Worm (Caenorhabditis elegans): Measurements from ENCODE around the gene Y46G5A.7.

Gene Y46G5A.7

ce11 chrII:12738284-12739201 lies 17.6 kb downstream of the Y46G5A.7 start, which contains the start of gene pisy-1:
Gene pisy-1, minus strand, starts transcription at chrII:12738334.
- TF ChIP-seq lin-39 (tag; optimal IDR thresholded peaks at IDR 0.05) (peak; percentile 49), unc-62 (GFP tag; optimal IDR thresholded peaks at IDR 0.05) (no peak), egl-5 (tag; optimal IDR thresholded peaks at IDR 0.05) (peak; percentile 46), nhr-77 (tag; optimal IDR thresholded peaks at IDR 0.05) (no peak), nhr-25 (tag; optimal IDR thresholded peaks at IDR 0.05) (peak; percentile 4), unc-39 (tag; optimal IDR thresholded peaks at IDR 0.05) (no peak), ceh-82 (tag; optimal IDR thresholded peaks at IDR 0.05) (no peak), elt-1 (tag; optimal IDR thresholded peaks at IDR 0.05) (no peak), elt-2 (tag; optimal IDR thresholded peaks at IDR 0.05) (peak; percentile 4), aly-2 (tag; optimal IDR thresholded peaks at IDR 0.05) (no peak), pha-4 (tag; optimal IDR thresholded peaks at IDR 0.05) (peak; percentile 76), ceh-16 (tag; optimal IDR thresholded peaks at IDR 0.05) (no peak), mdl-1 (tag; optimal IDR thresholded peaks at IDR 0.05) (no peak), lin-15B (tag; optimal IDR thresholded peaks at IDR 0.05) (peak; percentile 77), hmg-11 (tag; optimal IDR thresholded peaks at IDR 0.05) (peak; percentile 55), nhr-43 (tag; optimal IDR thresholded peaks at IDR 0.05; ENCODE audit: poor library complexity, severe bottlenecking) (no peak), snpc-4 (tag; optimal IDR thresholded peaks at IDR 0.05) (peak; percentile 48)

DNA sequence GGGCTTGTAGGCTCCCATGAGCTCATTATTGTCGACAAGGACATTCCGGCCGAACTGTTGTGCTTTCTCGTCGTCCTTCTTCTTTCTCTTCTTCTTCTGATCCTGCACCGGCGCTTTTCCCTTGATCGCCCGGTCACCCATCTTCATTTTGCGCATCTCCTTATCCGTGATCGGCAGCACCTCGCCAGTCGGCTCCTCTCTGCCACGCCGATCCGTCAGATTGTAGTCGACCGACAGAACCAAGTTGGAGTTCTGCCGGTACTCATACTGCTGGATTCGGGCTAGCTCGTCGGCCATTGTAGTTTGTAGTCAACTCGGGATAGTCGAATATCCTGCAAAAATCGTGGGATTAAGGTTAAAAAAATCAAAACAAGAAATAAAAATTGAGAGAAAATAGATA lies 19.6 kb downstream of the Y46G5A.7 start, which contains the start of gene snrp-200:
snrp-200 (minus strand) TSS at position 332 of the 400 bp plus-strand sequence.
- TF ChIP-seq nhr-237 (tag; optimal IDR thresholded peaks at IDR 0.05) (no peak), lin-15B (tag; optimal IDR thresholded peaks at IDR 0.05) (no peak), elt-3 (tag; optimal IDR thresholded peaks at IDR 0.05) (no peak), nhr-12 (tag; optimal IDR thresholded peaks at IDR 0.05) (no peak), tbx-2 (tag; optimal IDR thresholded peaks at IDR 0.05) (no peak), mdl-1 (tag; optimal IDR thresholded peaks at IDR 0.05) (no peak), nhr-28 (tag; optimal IDR thresholded peaks at IDR 0.05) (no peak), pha-4 (tag; optimal IDR thresholded peaks at IDR 0.05) (no peak), nhr-11 (tag; optimal IDR thresholded peaks at IDR 0.05) (no peak), R02D3.7 (tag; optimal IDR thresholded peaks at IDR 0.05) (no peak), nhr-23 (tag; optimal IDR thresholded peaks at IDR 0.05) (no peak), ceh-16 (tag; optimal IDR thresholded peaks at IDR 0.05) (no peak), fkh-2 (tag; optimal IDR thresholded peaks at IDR 0.05) (no peak), daf-12 (tag; optimal IDR thresholded peaks at IDR 0.05) (no peak)

DNA sequence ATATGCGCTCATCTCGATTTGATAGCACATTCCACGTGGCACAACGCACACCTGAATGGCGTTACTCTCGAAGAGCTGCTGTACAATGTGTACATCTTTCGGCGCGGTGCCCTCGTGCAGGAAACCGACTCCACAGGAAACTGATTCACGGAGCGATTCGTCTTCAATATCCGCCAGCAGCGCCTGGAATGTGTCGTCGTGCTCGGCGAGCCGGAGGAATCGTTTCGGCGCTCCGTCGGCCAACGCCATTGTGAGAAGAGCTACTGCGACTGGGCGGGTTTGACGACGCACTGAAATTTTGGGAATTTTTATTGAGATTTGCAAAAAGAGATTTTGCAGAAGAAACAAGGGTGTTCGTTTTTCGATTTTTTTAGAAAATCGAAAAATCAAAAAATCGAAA lies 26.2 kb downstream of the Y46G5A.7 start:
- TF ChIP-seq elt-3 (tag; optimal IDR thresholded peaks at IDR 0.05) (no peak), nhr-77 (tag; optimal IDR thresholded peaks at IDR 0.05) (no peak), nhr-237 (tag; optimal IDR thresholded peaks at IDR 0.05) (no peak), zag-1 (tag; optimal IDR thresholded peaks at IDR 0.05) (no peak)

DNA sequence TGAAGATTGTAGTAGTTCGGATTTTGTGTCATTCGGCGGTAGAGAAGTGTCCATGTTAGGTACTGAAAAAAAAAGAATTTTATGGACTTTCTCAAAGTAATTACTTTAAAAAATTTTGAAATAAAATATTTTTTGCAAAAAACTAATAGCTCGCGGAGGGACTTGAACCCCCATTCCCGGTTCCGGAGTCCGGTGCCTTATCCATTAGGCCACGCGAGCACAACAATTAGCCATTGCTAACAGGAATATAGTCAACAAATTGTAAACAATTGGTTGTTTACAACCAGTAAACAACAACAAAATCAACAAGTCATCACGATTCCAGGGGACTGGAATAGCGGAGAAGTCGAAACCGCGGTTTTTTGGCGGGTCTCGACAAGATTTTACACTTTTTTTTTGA lies 27.5 kb downstream of the Y46G5A.7 start:
- TF ChIP-seq aly-2 (tag; optimal IDR thresholded peaks at IDR 0.05), result no peak
- no peak for TF ChIP-seq hmg-11 (tag; optimal IDR thresholded peaks at IDR 0.05)
- no peak for TF ChIP-seq fkh-10 (GFP tag; optimal IDR thresholded peaks at IDR 0.05)
- no peak for TF ChIP-seq jun-1 (tag; optimal IDR thresholded peaks at IDR 0.05)
- no peak for TF ChIP-seq ztf-4 (tag; optimal IDR thresholded peaks at IDR 0.05)
- TF ChIP-seq pqm-1 (tag; optimal IDR thresholded peaks at IDR 0.05), result no peak
- TF ChIP-seq nfya-1 (tag; optimal IDR thresholded peaks at IDR 0.05; ENCODE audit: insufficient read depth), result no peak
- TF ChIP-seq egl-27 (tag; optimal IDR thresholded peaks at IDR 0.05), result no peak
- no peak for TF ChIP-seq unc-62 (GFP tag; optimal IDR thresholded peaks at IDR 0.05)
- TF ChIP-seq nhr-43 (tag; optimal IDR thresholded peaks at IDR 0.05; ENCODE audit: poor library complexity, severe bottlenecking), result no peak
- no peak for TF ChIP-seq elt-1 (tag; optimal IDR thresholded peaks at IDR 0.05)
- no peak for TF ChIP-seq snpc-4 (tag; optimal IDR thresholded peaks at IDR 0.05)

Data from whole organism, L3 larva.